Worm (Caenorhabditis elegans): ENCODE data around the gene atat-2.

The atat-2 gene

ce11 chrX:5839143-5839542 lies 9.8 kb upstream of the atat-2 start:
- TF ChIP-seq ceh-13 (GFP tag; optimal IDR thresholded peaks at IDR 0.05) (no peak), scrt-1 (GFP tag; IDR thresholded peaks at IDR 0.05) (no peak), hnd-1 (tag; optimal IDR thresholded peaks at IDR 0.05) (no peak), hmg-4 (GFP tag; optimal IDR thresholded peaks at IDR 0.05) (no peak), F13C5.2 (tag; optimal IDR thresholded peaks at IDR 0.05) (no peak), ets-7 (tag; optimal IDR thresholded peaks at IDR 0.05) (no peak), aly-1 (tag; optimal IDR thresholded peaks at IDR 0.05) (no peak), ama-1 (optimal IDR thresholded peaks at IDR 0.05) (no peak), hmbx-1 (tag; optimal IDR thresholded peaks at IDR 0.05) (no peak), sea-1 (GFP tag; conservative IDR thresholded peaks at IDR 0.05) (no peak), tbx-11 (GFP tag; IDR thresholded peaks at IDR 0.05) (no peak), flt-1 (GFP tag; IDR thresholded peaks at IDR 0.05) (no peak), tbx-37 (GFP tag; conservative IDR thresholded peaks at IDR 0.05) (no peak), ceh-36 (tag; optimal IDR thresholded peaks at IDR 0.05) (no peak), tra-4 (tag; optimal IDR thresholded peaks at IDR 0.05) (no peak), pes-1 (GFP tag; IDR thresholded peaks at IDR 0.05) (no peak), B0310.2 (tag; optimal IDR thresholded peaks at IDR 0.05) (no peak)

- TF ChIP-seq ceh-13 (GFP tag; optimal IDR thresholded peaks at IDR 0.05) (no peak), scrt-1 (GFP tag; IDR thresholded peaks at IDR 0.05) (no peak), ceh-36 (tag; optimal IDR thresholded peaks at IDR 0.05) (no peak), tra-4 (tag; optimal IDR thresholded peaks at IDR 0.05) (no peak)
These were observed 9.3 kb upstream of the atat-2 start, which contains the start of gene dct-11 for ce11 chrX:5839643-5840042. Gene dct-11 (minus strand): TSS chrX:5839778.

- TF ChIP-seq F13C5.2 (tag; optimal IDR thresholded peaks at IDR 0.05) (peak; percentile 89), tbx-11 (GFP tag; IDR thresholded peaks at IDR 0.05) (no peak), aly-1 (tag; optimal IDR thresholded peaks at IDR 0.05) (peak; percentile 34), pes-1 (GFP tag; IDR thresholded peaks at IDR 0.05) (no peak), hnd-1 (tag; optimal IDR thresholded peaks at IDR 0.05) (no peak), scrt-1 (GFP tag; IDR thresholded peaks at IDR 0.05) (peak; percentile 60; the same call in 1 of the 2 replicates), flt-1 (GFP tag; IDR thresholded peaks at IDR 0.05) (peak; percentile 58), hmg-4 (GFP tag; optimal IDR thresholded peaks at IDR 0.05) (peak; percentile 84), ets-7 (tag; optimal IDR thresholded peaks at IDR 0.05) (no peak), ceh-13 (GFP tag; optimal IDR thresholded peaks at IDR 0.05) (no peak), ceh-36 (tag; optimal IDR thresholded peaks at IDR 0.05) (no peak), B0310.2 (tag; optimal IDR thresholded peaks at IDR 0.05) (peak; percentile 24), tbx-37 (GFP tag; conservative IDR thresholded peaks at IDR 0.05) (no peak), sea-1 (GFP tag; conservative IDR thresholded peaks at IDR 0.05) (no peak), hmbx-1 (tag; optimal IDR thresholded peaks at IDR 0.05) (no peak), ama-1 (optimal IDR thresholded peaks at IDR 0.05) (no peak), tra-4 (tag; optimal IDR thresholded peaks at IDR 0.05) (no peak)
These were observed 7.7 kb upstream of the atat-2 start, which contains the start of gene puf-9 for ce11 chrX:5841060-5841642. Gene puf-9 (plus strand): TSS chrX:5841592.

DNA sequence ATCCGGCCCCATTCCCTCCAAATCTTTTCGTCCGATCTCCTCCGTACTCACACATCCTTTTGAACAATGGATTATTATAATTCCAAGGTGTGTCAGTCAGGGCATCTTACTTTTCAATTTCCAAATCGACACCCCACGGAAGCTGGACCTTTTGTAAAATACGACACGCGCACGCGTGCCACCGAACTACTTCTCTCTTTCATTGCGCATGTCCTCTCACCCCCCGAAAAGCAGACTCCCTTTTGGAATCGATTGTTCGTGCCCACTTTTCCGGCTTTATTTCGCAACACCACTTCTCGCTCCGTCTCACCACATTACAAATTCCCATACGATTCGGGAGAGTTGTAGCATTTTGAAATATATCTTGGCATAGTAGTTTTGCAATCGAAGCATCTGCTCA lies 1.6 kb upstream of the atat-2 start:
- no peak for TF ChIP-seq tbx-11 (GFP tag; IDR thresholded peaks at IDR 0.05)
- no peak for TF ChIP-seq tbx-37 (GFP tag; conservative IDR thresholded peaks at IDR 0.05)

DNA sequence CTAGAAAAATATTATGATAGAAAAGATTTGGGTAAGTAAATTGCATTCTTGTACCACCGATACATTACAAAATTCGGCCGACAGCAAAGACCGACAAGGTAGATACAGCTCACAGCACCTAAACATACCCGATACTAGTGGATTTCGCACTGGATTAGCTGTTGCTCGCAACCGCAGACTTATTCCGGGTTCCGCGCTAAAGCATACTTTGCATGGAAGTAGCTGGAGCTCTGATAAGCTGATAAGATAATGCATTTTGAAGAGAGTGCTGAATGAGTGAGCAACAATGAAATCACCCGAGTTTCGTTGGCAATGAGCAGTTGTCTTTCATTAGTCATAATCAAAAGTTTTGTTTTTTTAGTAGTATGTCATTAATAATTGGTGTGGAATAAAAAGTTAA lies 1.6 kb downstream of the atat-2 start:
- TF ChIP-seq aly-1 (tag; optimal IDR thresholded peaks at IDR 0.05) = no peak
- no peak for TF ChIP-seq ets-7 (tag; optimal IDR thresholded peaks at IDR 0.05)
- no peak for TF ChIP-seq hmbx-1 (tag; optimal IDR thresholded peaks at IDR 0.05)
- no peak for TF ChIP-seq ama-1 (optimal IDR thresholded peaks at IDR 0.05)
- no peak for TF ChIP-seq hnd-1 (tag; optimal IDR thresholded peaks at IDR 0.05)
- TF ChIP-seq tbx-11 (GFP tag; IDR thresholded peaks at IDR 0.05) = no peak
- TF ChIP-seq scrt-1 (GFP tag; IDR thresholded peaks at IDR 0.05) = no peak
- TF ChIP-seq flt-1 (GFP tag; IDR thresholded peaks at IDR 0.05) = no peak
- TF ChIP-seq pes-1 (GFP tag; IDR thresholded peaks at IDR 0.05) = no peak
- no peak for TF ChIP-seq F13C5.2 (tag; optimal IDR thresholded peaks at IDR 0.05)
- TF ChIP-seq tra-4 (tag; optimal IDR thresholded peaks at IDR 0.05) = no peak
- no peak for TF ChIP-seq ceh-36 (tag; optimal IDR thresholded peaks at IDR 0.05)
- TF ChIP-seq hmg-4 (GFP tag; optimal IDR thresholded peaks at IDR 0.05) = no peak
- TF ChIP-seq tbx-37 (GFP tag; conservative IDR thresholded peaks at IDR 0.05) = no peak

- TF ChIP-seq B0310.2 (tag; optimal IDR thresholded peaks at IDR 0.05) = no peak
- no peak for TF ChIP-seq hnd-1 (tag; optimal IDR thresholded peaks at IDR 0.05)
- TF ChIP-seq ets-7 (tag; optimal IDR thresholded peaks at IDR 0.05) = no peak
- no peak for TF ChIP-seq ceh-13 (GFP tag; optimal IDR thresholded peaks at IDR 0.05)
- no peak for TF ChIP-seq tbx-11 (GFP tag; IDR thresholded peaks at IDR 0.05)
- TF ChIP-seq flt-1 (GFP tag; IDR thresholded peaks at IDR 0.05) = no peak
- no peak for TF ChIP-seq aly-1 (tag; optimal IDR thresholded peaks at IDR 0.05)
- no peak for TF ChIP-seq pes-1 (GFP tag; IDR thresholded peaks at IDR 0.05)
- TF ChIP-seq ama-1 (optimal IDR thresholded peaks at IDR 0.05) = no peak
- no peak for TF ChIP-seq tbx-37 (GFP tag; conservative IDR thresholded peaks at IDR 0.05)
- TF ChIP-seq tra-4 (tag; optimal IDR thresholded peaks at IDR 0.05) = no peak
- no peak for TF ChIP-seq scrt-1 (GFP tag; IDR thresholded peaks at IDR 0.05)
- TF ChIP-seq hmg-4 (GFP tag; optimal IDR thresholded peaks at IDR 0.05) = no peak
- no peak for TF ChIP-seq F13C5.2 (tag; optimal IDR thresholded peaks at IDR 0.05)
- TF ChIP-seq ceh-36 (tag; optimal IDR thresholded peaks at IDR 0.05) = no peak
- no peak for TF ChIP-seq hmbx-1 (tag; optimal IDR thresholded peaks at IDR 0.05)
These were observed 3.2 kb downstream of the atat-2 start for ce11 chrX:5852113-5852512.

ce11 chrX:5854163-5854451 lies 5.2 kb downstream of the atat-2 start, which contains the start of gene hog-1:
Gene hog-1 (minus strand): TSS chrX:5854263.
- TF ChIP-seq hmg-4 (GFP tag; optimal IDR thresholded peaks at IDR 0.05) = no peak
- no peak for TF ChIP-seq ceh-13 (GFP tag; optimal IDR thresholded peaks at IDR 0.05)
- no peak for TF ChIP-seq tbx-37 (GFP tag; conservative IDR thresholded peaks at IDR 0.05)
- no peak for TF ChIP-seq sea-1 (GFP tag; conservative IDR thresholded peaks at IDR 0.05)
- TF ChIP-seq flt-1 (GFP tag; IDR thresholded peaks at IDR 0.05) = no peak
- no peak for TF ChIP-seq ceh-36 (tag; optimal IDR thresholded peaks at IDR 0.05)
- no peak for TF ChIP-seq B0310.2 (tag; optimal IDR thresholded peaks at IDR 0.05)
- no peak for TF ChIP-seq F13C5.2 (tag; optimal IDR thresholded peaks at IDR 0.05)
- no peak for TF ChIP-seq ets-7 (tag; optimal IDR thresholded peaks at IDR 0.05)
- no peak for TF ChIP-seq aly-1 (tag; optimal IDR thresholded peaks at IDR 0.05)
- TF ChIP-seq tra-4 (tag; optimal IDR thresholded peaks at IDR 0.05) = no peak
- TF ChIP-seq hnd-1 (tag; optimal IDR thresholded peaks at IDR 0.05) = no peak
- TF ChIP-seq tbx-11 (GFP tag; IDR thresholded peaks at IDR 0.05) = no peak
- TF ChIP-seq scrt-1 (GFP tag; IDR thresholded peaks at IDR 0.05) = no peak
- no peak for TF ChIP-seq ama-1 (optimal IDR thresholded peaks at IDR 0.05)
- no peak for TF ChIP-seq hmbx-1 (tag; optimal IDR thresholded peaks at IDR 0.05)
- no peak for TF ChIP-seq pes-1 (GFP tag; IDR thresholded peaks at IDR 0.05)

All from whole organism, early embryonic.